Worm (Caenorhabditis elegans) whole organism, L1 larva: ENCODE data around the gene col-151.

Experiments
- ceh-88 ChIP-seq: fragments of 200-800 bp; sonication (Bioruptor generic); IDR thresholded peaks from 2 replicates; pipeline ENCODE4 v1.3.6; 2022; ENCODE audit warnings: missing genetic modification characterization, missing compliant biosample characterization
- lin-39 ChIP-seq: fragments of 150-350 bp; optimal IDR thresholded peaks from 2 replicates; lab custom pipeline; 2014; ENCODE audit warnings: missing biosample characterization, missing genetic modification reagents, missing genetic modification characterization
- zag-1 ChIP-seq: fragments of 150-350 bp; optimal IDR thresholded peaks from 2 replicates; lab custom pipeline; 2014; ENCODE audit warnings: missing biosample characterization, missing genetic modification characterization

ce11 chrV:10414610-10415009, 19.6 kb upstream of the col-151 start, which contains the start of gene F15H10.9:
- no peak for TF ChIP-seq zag-1 (tag; lab: Kevin White, UChicago)
- no peak for TF ChIP-seq lin-39 (tag; lab: Kevin White, UChicago)
- no peak for TF ChIP-seq ceh-88 (GFP tag; lab: Robert Waterston, UW)
